Fruit fly (Drosophila melanogaster): ENCODE measurements around the gene Tengl2.
A peak's percentile ranks its signal among the peaks of the same experiment; 100 is the strongest.

The Tengl2 gene

dm6 chr2L:2198613-2199432 is 40.4 kb downstream of the Tengl2 start (continued):
- no peak for TF ChIP-seq Taf1 (GFP tag; IDR thresholded peaks at IDR 0.05)
- peak; percentile 82 for TF ChIP-seq maf-S (GFP tag; optimal IDR thresholded peaks at IDR 0.05)
- TF ChIP-seq abd-A (tag; optimal IDR thresholded peaks at IDR 0.05), result peak; percentile 84
- peak; percentile 65 for TF ChIP-seq HLHmδ (GFP tag; optimal IDR thresholded peaks at IDR 0.05)
- peak; percentile 86 for TF ChIP-seq Atf-2 (GFP tag; optimal IDR thresholded peaks at IDR 0.05)
- no peak for TF ChIP-seq BEAF-32 (GFP tag; optimal IDR thresholded peaks at IDR 0.05)
- TF ChIP-seq CG15601 (tag; optimal IDR thresholded peaks at IDR 0.05), result peak; percentile 84
- no peak for TF ChIP-seq zen2 (GFP tag; IDR thresholded peaks at IDR 0.05; ENCODE audit: partially characterized antibody)
- TF ChIP-seq trem (tag; optimal IDR thresholded peaks at IDR 0.05), result peak; percentile 65
- TF ChIP-seq nerfin-1 (tag; optimal IDR thresholded peaks at IDR 0.05), result peak; percentile 47
- no peak for TF ChIP-seq nerfin-2 (GFP tag; IDR thresholded peaks at IDR 0.05; ENCODE audit: partially characterized antibody)
- peak; percentile 57 for TF ChIP-seq cg (GFP tag; optimal IDR thresholded peaks at IDR 0.05)
- TF ChIP-seq CG15514 (GFP tag; optimal IDR thresholded peaks at IDR 0.05), result peak; percentile 71
- TF ChIP-seq CG9609 (GFP tag; optimal IDR thresholded peaks at IDR 0.05), result peak; percentile 89
- TF ChIP-seq Meics (GFP tag; optimal IDR thresholded peaks at IDR 0.05), result peak; percentile 87
- TF ChIP-seq CG32767 (GFP tag; IDR thresholded peaks at IDR 0.05), result no peak
- no peak for TF ChIP-seq Opbp (GFP tag; IDR thresholded peaks at IDR 0.05; ENCODE audit: partially characterized antibody)
- peak; percentile 11 for TF ChIP-seq Fer2 (tag; optimal IDR thresholded peaks at IDR 0.05)
- no peak for TF ChIP-seq Tbp (GFP tag; optimal IDR thresholded peaks at IDR 0.05)
- TF ChIP-seq Mrtf (GFP tag; IDR thresholded peaks at IDR 0.05), result no peak
- peak; percentile 78 for TF ChIP-seq CG8478 (optimal IDR thresholded peaks at IDR 0.05)
- TF ChIP-seq CG7372 (GFP tag; IDR thresholded peaks at IDR 0.05), result no peak
- TF ChIP-seq sima (GFP tag; optimal IDR thresholded peaks at IDR 0.05), result peak; percentile 28
- TF ChIP-seq Ptx1 (GFP tag; IDR thresholded peaks at IDR 0.05), result no peak
- peak; percentile 57 for TF ChIP-seq CG11723 (GFP tag; optimal IDR thresholded peaks at IDR 0.05)
- no peak for TF ChIP-seq dan (GFP tag; IDR thresholded peaks at IDR 0.05)
- peak; percentile 82 for TF ChIP-seq CG14710 (tag; optimal IDR thresholded peaks at IDR 0.05)
- TF ChIP-seq jigr1 (GFP tag; IDR thresholded peaks at IDR 0.05), result no peak
- TF ChIP-seq vfl (GFP tag; optimal IDR thresholded peaks at IDR 0.05), result peak; percentile 72
- TF ChIP-seq hb (GFP tag; IDR thresholded peaks at IDR 0.05; ENCODE audit: partially characterized antibody), result no peak
- no peak for TF ChIP-seq CG10959 (GFP tag; IDR thresholded peaks at IDR 0.05)
- peak; percentile 83 for TF ChIP-seq kay (GFP tag; optimal IDR thresholded peaks at IDR 0.05)
- TF ChIP-seq chm (GFP tag; IDR thresholded peaks at IDR 0.05), result no peak
- TF ChIP-seq dpn (GFP tag; optimal IDR thresholded peaks at IDR 0.05), result peak; percentile 86 to 91
- peak; percentile 85 for TF ChIP-seq CG1529 (GFP tag; optimal IDR thresholded peaks at IDR 0.05)
- TF ChIP-seq CG31365 (tag; optimal IDR thresholded peaks at IDR 0.05), result peak; percentile 60
- TF ChIP-seq Nf-YA (GFP tag; IDR thresholded peaks at IDR 0.05), result no peak
- peak; percentile 89 for TF ChIP-seq Hr3 (GFP tag; optimal IDR thresholded peaks at IDR 0.05)
- TF ChIP-seq CG17912 (GFP tag; optimal IDR thresholded peaks at IDR 0.05), result no peak
- TF ChIP-seq Ets65A (GFP tag), result peak; percentile 99
- peak; percentile 96 for TF ChIP-seq corto (GFP tag; optimal IDR thresholded peaks at IDR 0.05)
- peak; percentile 45 for TF ChIP-seq CG8290 (GFP tag; optimal IDR thresholded peaks at IDR 0.05)
- peak; percentile 4 to 88 for TF ChIP-seq CG8290 (tag; optimal IDR thresholded peaks at IDR 0.05)
- no peak for TF ChIP-seq h (optimal IDR thresholded peaks at IDR 0.05)
- TF ChIP-seq Ets97D (GFP tag; optimal IDR thresholded peaks at IDR 0.05), result peak; percentile 70
- peak; percentile 82 for TF ChIP-seq CG12659 (GFP tag; optimal IDR thresholded peaks at IDR 0.05)
- peak; percentile 49 for TF ChIP-seq gcm (GFP tag; optimal IDR thresholded peaks at IDR 0.05)
- no peak for TF ChIP-seq otp (GFP tag; IDR thresholded peaks at IDR 0.05)
- TF ChIP-seq ewg (GFP tag; optimal IDR thresholded peaks at IDR 0.05), result peak; percentile 81
- peak; percentile 98 for TF ChIP-seq Med (GFP tag)
